Fruit fly (Drosophila melanogaster): ENCODE data around the gene CG46306.

Gene CG46306

dm6 chrX:16781055-16781454, 54.3 kb downstream of the CG46306 start (continued):
- 0 out of 2 replicates have a peak, but pooled peaks have one; percentile 23 for TF ChIP-seq CG17328 (GFP tag; IDR thresholded peaks at IDR 0.05)
- TF ChIP-seq dm (GFP tag; optimal IDR thresholded peaks at IDR 0.05): no peak
- no peak for TF ChIP-seq gce (GFP tag; IDR thresholded peaks at IDR 0.05)
- peak; percentile 13 for TF ChIP-seq CG12071 (GFP tag; optimal IDR thresholded peaks at IDR 0.05)
- peak; percentile 19; the same call in 1 of the 2 replicates for TF ChIP-seq lmd (GFP tag; IDR thresholded peaks at IDR 0.05)
- TF ChIP-seq CG10959 (GFP tag; IDR thresholded peaks at IDR 0.05): no peak
- TF ChIP-seq Rfx (GFP tag; IDR thresholded peaks at IDR 0.05): peak; percentile 67
- no peak for TF ChIP-seq Bgb (GFP tag; IDR thresholded peaks at IDR 0.05; ENCODE audit: partially characterized antibody)
- TF ChIP-seq B-H2 (GFP tag; optimal IDR thresholded peaks at IDR 0.05): no peak
- TF ChIP-seq CG18599 (GFP tag; optimal IDR thresholded peaks at IDR 0.05): peak; percentile 42
- no peak for TF ChIP-seq Gug (GFP tag; IDR thresholded peaks at IDR 0.05)
- peak; percentile 58 for TF ChIP-seq lab (GFP tag; optimal IDR thresholded peaks at IDR 0.05)
- no peak for TF ChIP-seq Dll (GFP tag; IDR thresholded peaks at IDR 0.05; ENCODE audit: partially characterized antibody)
- no peak for TF ChIP-seq Blimp-1 (GFP tag; optimal IDR thresholded peaks at IDR 0.05)
- peak; percentile 11 for TF ChIP-seq phol (tag; optimal IDR thresholded peaks at IDR 0.05)
- TF ChIP-seq Dad (GFP tag; optimal IDR thresholded peaks at IDR 0.05): peak; percentile 24
- TF ChIP-seq dmrt11E (tag; optimal IDR thresholded peaks at IDR 0.05): no peak
- no peak for TF ChIP-seq CG6765 (GFP tag; optimal IDR thresholded peaks at IDR 0.05)
- no peak for TF ChIP-seq CG3995 (GFP tag; optimal IDR thresholded peaks at IDR 0.05)
- no peak for TF ChIP-seq CG32772 (GFP tag; IDR thresholded peaks at IDR 0.05)
- TF ChIP-seq amos (GFP tag; IDR thresholded peaks at IDR 0.05; ENCODE audit: partially characterized antibody): no peak
- TF ChIP-seq sd (tag; optimal IDR thresholded peaks at IDR 0.05): peak; percentile 23
- peak; percentile 11 for TF ChIP-seq CG17802 (tag; optimal IDR thresholded peaks at IDR 0.05)
- TF ChIP-seq MESR4 (GFP tag; optimal IDR thresholded peaks at IDR 0.05): no peak
- no peak for TF ChIP-seq ato (GFP tag; IDR thresholded peaks at IDR 0.05; ENCODE audit: partially characterized antibody)
- TF ChIP-seq wdn (GFP tag; IDR thresholded peaks at IDR 0.05): no peak
- peak; percentile 44; the same call in 1 of the 2 replicates for TF ChIP-seq CG32532 (GFP tag; IDR thresholded peaks at IDR 0.05)
- no peak for TF ChIP-seq salm (tag; optimal IDR thresholded peaks at IDR 0.05)
- no peak for TF ChIP-seq corto (GFP tag; optimal IDR thresholded peaks at IDR 0.05)
- TF ChIP-seq CG11560 (tag; IDR thresholded peaks at IDR 0.05): 0 out of 3 replicates have a peak, but pooled peaks have one; percentile 17
- TF ChIP-seq caup (GFP tag; optimal IDR thresholded peaks at IDR 0.05; ENCODE audit: severe bottlenecking): peak; percentile 34
- TF ChIP-seq CG13123 (GFP tag; optimal IDR thresholded peaks at IDR 0.05): no peak
- no peak for TF ChIP-seq CG1024 (GFP tag; IDR thresholded peaks at IDR 0.05)
- no peak for TF ChIP-seq CG3065 (GFP tag; optimal IDR thresholded peaks at IDR 0.05)
- TF ChIP-seq CG14441 (GFP tag; IDR thresholded peaks at IDR 0.05): 0 out of 2 replicates have a peak, but pooled peaks have one; percentile 8
- TF ChIP-seq maf-S (GFP tag; optimal IDR thresholded peaks at IDR 0.05): peak; percentile 36
- TF ChIP-seq CG13624 (GFP tag; optimal IDR thresholded peaks at IDR 0.05): peak; percentile 46
- TF ChIP-seq CG3847 (GFP tag; IDR thresholded peaks at IDR 0.05): peak; percentile 50
- no peak for TF ChIP-seq Oaz (GFP tag; IDR thresholded peaks at IDR 0.05)
- 0 out of 2 replicates have a peak, but pooled peaks have one; percentile 9 for TF ChIP-seq chm (GFP tag; IDR thresholded peaks at IDR 0.05)
- TF ChIP-seq unpg (GFP tag; optimal IDR thresholded peaks at IDR 0.05): peak; percentile 53
- peak; percentile 16 for TF ChIP-seq CG1603 (tag; optimal IDR thresholded peaks at IDR 0.05)
- TF ChIP-seq CG6254 (GFP tag; optimal IDR thresholded peaks at IDR 0.05): no peak
- no peak for TF ChIP-seq Bteb2 (GFP tag; optimal IDR thresholded peaks at IDR 0.05)
- no peak for TF ChIP-seq CG6654 (GFP tag; optimal IDR thresholded peaks at IDR 0.05)
- TF ChIP-seq Ptx1 (GFP tag; IDR thresholded peaks at IDR 0.05): 0 out of 2 replicates have a peak, but pooled peaks have one; percentile 33
- TF ChIP-seq CG11504 (tag; optimal IDR thresholded peaks at IDR 0.05): peak; percentile 37
- TF ChIP-seq CG16815 (GFP tag; optimal IDR thresholded peaks at IDR 0.05): no peak
- no peak for TF ChIP-seq NC2α (GFP tag; optimal IDR thresholded peaks at IDR 0.05)
- no peak for TF ChIP-seq B-H1 (GFP tag; IDR thresholded peaks at IDR 0.05)

Data from whole organism, embryonic.